Fruit fly (Drosophila melanogaster): ENCODE measurements around the gene rhea.

The rhea gene

dm6 chr3L:8549183-8549890 is 4.5 kb downstream of the rhea start:
- TF ChIP-seq tai (GFP tag; optimal IDR thresholded peaks at IDR 0.05) (no peak), dl (GFP tag; optimal IDR thresholded peaks at IDR 0.05; ENCODE audit: insufficient read depth in 1 of 2, partially characterized antibody in 2 of 2) (no peak), jim (GFP tag; optimal IDR thresholded peaks at IDR 0.05) (no peak), Hnf4 (GFP tag; optimal IDR thresholded peaks at IDR 0.05) (no peak), Rel (GFP tag; optimal IDR thresholded peaks at IDR 0.05) (no peak), Rel (tag; optimal IDR thresholded peaks at IDR 0.05) (no peak), Mio (GFP tag; optimal IDR thresholded peaks at IDR 0.05) (no peak), Vsx2 (GFP tag; optimal IDR thresholded peaks at IDR 0.05; ENCODE audit: partially characterized antibody) (no peak), psq (GFP tag; optimal IDR thresholded peaks at IDR 0.05) (no peak), pan (optimal IDR thresholded peaks at IDR 0.05) (no peak), br (GFP tag; optimal IDR thresholded peaks at IDR 0.05) (no peak), CG32264 (GFP tag; optimal IDR thresholded peaks at IDR 0.05) (no peak), lola (GFP tag; optimal IDR thresholded peaks at IDR 0.05) (no peak), Abd-B (GFP tag; optimal IDR thresholded peaks at IDR 0.05) (no peak)

dm6 chr3L:8550836-8551235 is 6.0 kb downstream of the rhea start:
- TF ChIP-seq Rel (GFP tag; optimal IDR thresholded peaks at IDR 0.05) (no peak), Rel (tag; optimal IDR thresholded peaks at IDR 0.05) (peak; percentile 32), Hr83 (GFP tag; optimal IDR thresholded peaks at IDR 0.05; ENCODE audit: poor library complexity, severe bottlenecking) (no peak)

dm6 chr3L:8553125-8553524 is 8.3 kb downstream of the rhea start:
- TF ChIP-seq Rel (GFP tag; optimal IDR thresholded peaks at IDR 0.05): no peak
- no peak for TF ChIP-seq Rel (tag; optimal IDR thresholded peaks at IDR 0.05)
- TF ChIP-seq N (GFP tag; optimal IDR thresholded peaks at IDR 0.05): no peak
- no peak for TF ChIP-seq Dif (GFP tag; optimal IDR thresholded peaks at IDR 0.05; ENCODE audit: partially characterized antibody)
- TF ChIP-seq Abd-B (GFP tag; optimal IDR thresholded peaks at IDR 0.05): no peak
- no peak for TF ChIP-seq brk (GFP tag; optimal IDR thresholded peaks at IDR 0.05)
- TF ChIP-seq jim (GFP tag; optimal IDR thresholded peaks at IDR 0.05): no peak
- no peak for TF ChIP-seq h (GFP tag; optimal IDR thresholded peaks at IDR 0.05)
- no peak for TF ChIP-seq ey (GFP tag; optimal IDR thresholded peaks at IDR 0.05)
- no peak for TF ChIP-seq Jra (GFP tag; optimal IDR thresholded peaks at IDR 0.05)
- no peak for TF ChIP-seq HLH106 (tag; optimal IDR thresholded peaks at IDR 0.05)
- no peak for TF ChIP-seq Hnf4 (GFP tag; optimal IDR thresholded peaks at IDR 0.05)
- no peak for TF ChIP-seq dmrt93B (GFP tag; optimal IDR thresholded peaks at IDR 0.05)

dm6 chr3L:8554024-8554642 is 9.3 kb downstream of the rhea start:
- no peak for TF ChIP-seq dsf (GFP tag; optimal IDR thresholded peaks at IDR 0.05; ENCODE audit: borderline replicate concordance)
- TF ChIP-seq usp (GFP tag; optimal IDR thresholded peaks at IDR 0.05): no peak
- no peak for TF ChIP-seq HLH106 (tag; optimal IDR thresholded peaks at IDR 0.05)
- no peak for TF ChIP-seq jim (GFP tag; optimal IDR thresholded peaks at IDR 0.05)
- TF ChIP-seq Vsx2 (GFP tag; optimal IDR thresholded peaks at IDR 0.05; ENCODE audit: partially characterized antibody): no peak
- no peak for TF ChIP-seq lola (GFP tag; optimal IDR thresholded peaks at IDR 0.05)
- no peak for TF ChIP-seq sv (GFP tag; optimal IDR thresholded peaks at IDR 0.05)
- TF ChIP-seq GATAd (GFP tag; optimal IDR thresholded peaks at IDR 0.05): no peak
- TF ChIP-seq woc (GFP tag; optimal IDR thresholded peaks at IDR 0.05): no peak
- no peak for TF ChIP-seq tai (GFP tag; optimal IDR thresholded peaks at IDR 0.05)
- no peak for TF ChIP-seq sage (GFP tag; optimal IDR thresholded peaks at IDR 0.05)
- no peak for TF ChIP-seq Rel (GFP tag; optimal IDR thresholded peaks at IDR 0.05)
- no peak for TF ChIP-seq Rel (tag; optimal IDR thresholded peaks at IDR 0.05)
- no peak for TF ChIP-seq dmrt93B (GFP tag; optimal IDR thresholded peaks at IDR 0.05)
- no peak for TF ChIP-seq Jra (GFP tag; optimal IDR thresholded peaks at IDR 0.05)
- no peak for TF ChIP-seq Hr78 (GFP tag; optimal IDR thresholded peaks at IDR 0.05)
- TF ChIP-seq Sp1 (GFP tag; optimal IDR thresholded peaks at IDR 0.05): no peak
- no peak for TF ChIP-seq OdsH (GFP tag; optimal IDR thresholded peaks at IDR 0.05)
